Worm (Caenorhabditis elegans) whole organism, L4 larva: ENCODE results near the gene mrp-8.

ENCODE experiments used
- F49E8.2 ChIP-seq: sonication (generic microtip); optimal IDR thresholded peaks from 2 replicates; lab custom pipeline; 2016; ENCODE audit warnings: missing compliant biosample characterization, mild to moderate bottlenecking, missing genetic modification characterization, borderline replicate concordance
- T26A8.4 ChIP-seq: fragments of 200-800 bp; sonication (Bioruptor generic); IDR thresholded peaks from 2 replicates; pipeline ENCODE4 v1.3.6; 2022; ENCODE audit warnings: missing genetic modification characterization, missing compliant biosample characterization
- ama-1 ChIP-seq: fragments of 150-350 bp; optimal IDR thresholded peaks from 2 replicates; lab custom pipeline; 2014; ENCODE audit warnings: inconsistent platforms, mixed read lengths
- dmd-9 ChIP-seq: fragments of 200-800 bp; sonication (Bioruptor generic); IDR thresholded peaks from 2 replicates; pipeline ENCODE4 v1.3.6; 2022; ENCODE audit warnings: missing genetic modification reagents, missing genetic modification characterization, missing compliant biosample characterization
- jun-1 ChIP-seq: fragments of 150-350 bp; optimal IDR thresholded peaks from 2 replicates; lab custom pipeline; 2014; ENCODE audit warnings: missing biosample characterization, missing genetic modification reagents, missing genetic modification characterization
- lin-39 ChIP-seq: fragments of 150-350 bp; optimal IDR thresholded peaks from 2 replicates; lab custom pipeline; 2014; ENCODE audit warnings: missing biosample characterization, missing genetic modification reagents, missing genetic modification characterization
- nhr-6 ChIP-seq: fragments of 150-350 bp; optimal IDR thresholded peaks from 2 replicates; lab custom pipeline; 2014; ENCODE audit warnings: missing biosample characterization, missing genetic modification characterization
- unc-130 ChIP-seq: sonication (generic microtip); optimal IDR thresholded peaks from 2 replicates; lab custom pipeline; 2016; ENCODE audit warnings: missing genetic modification reagents, missing genetic modification characterization, missing compliant biosample characterization
- zfp-2 ChIP-seq: sonication (generic microtip); optimal IDR thresholded peaks from 2 replicates; lab custom pipeline; 2016; ENCODE audit warnings: mild to moderate bottlenecking, missing genetic modification characterization, missing compliant biosample characterization

DNA sequence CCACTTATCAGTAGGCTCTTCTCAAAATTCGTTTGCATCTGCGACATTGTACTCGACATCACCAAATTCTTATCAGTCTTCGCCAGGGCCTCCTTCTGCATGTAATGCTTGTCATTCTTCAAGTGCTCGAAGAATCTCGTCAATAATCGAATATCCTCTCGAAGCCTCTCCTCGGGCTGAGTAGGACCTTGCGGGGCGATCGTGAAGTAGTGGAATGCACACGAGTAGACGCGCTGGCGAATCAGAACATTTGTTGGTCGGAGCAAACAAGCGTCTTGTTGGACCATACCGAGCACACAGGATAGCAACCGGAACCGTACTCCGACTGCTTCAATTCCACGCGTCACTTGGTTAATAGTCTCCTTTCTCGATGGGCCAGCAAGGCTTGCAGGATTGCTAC is 42.6 kb downstream of the mrp-8 start:
- TF ChIP-seq unc-130: no peak
- no peak for TF ChIP-seq dmd-9 (GFP tag; lab: Robert Waterston, UW)
- no peak for TF ChIP-seq nhr-6 (tag; lab: Kevin White, UChicago)
- no peak for TF ChIP-seq T26A8.4 (GFP tag; lab: Robert Waterston, UW)
- TF ChIP-seq lin-39 (tag; lab: Kevin White, UChicago): no peak
- no peak for TF ChIP-seq jun-1
- no peak for TF ChIP-seq ama-1 (lab: Kevin White, UChicago)
- TF ChIP-seq F49E8.2 (tag; lab: Kevin White, UChicago): no peak
- TF ChIP-seq zfp-2: no peak
